Worm (Caenorhabditis elegans): ENCODE results near the gene C17G10.6.

- no peak for TF ChIP-seq nhr-76 (tag; optimal IDR thresholded peaks at IDR 0.05)
- no peak for TF ChIP-seq elt-1 (tag; optimal IDR thresholded peaks at IDR 0.05; ENCODE audit: borderline replicate concordance, insufficient read depth)
- TF ChIP-seq blmp-1 (tag; optimal IDR thresholded peaks at IDR 0.05): no peak
- TF ChIP-seq nhr-28 (tag; optimal IDR thresholded peaks at IDR 0.05): no peak
- TF ChIP-seq lsy-2 (tag; optimal IDR thresholded peaks at IDR 0.05): no peak
- TF ChIP-seq unc-39 (tag; optimal IDR thresholded peaks at IDR 0.05): no peak
- TF ChIP-seq nhr-237 (tag; optimal IDR thresholded peaks at IDR 0.05): no peak
- TF ChIP-seq mab-5 (tag; optimal IDR thresholded peaks at IDR 0.05): no peak
- TF ChIP-seq tbx-8 (GFP tag; optimal IDR thresholded peaks at IDR 0.05): no peak
- TF ChIP-seq unc-62 (GFP tag; optimal IDR thresholded peaks at IDR 0.05): no peak
- no peak for TF ChIP-seq ces-1 (GFP tag; optimal IDR thresholded peaks at IDR 0.05)
- no peak for TF ChIP-seq elt-3 (tag; optimal IDR thresholded peaks at IDR 0.05)
- no peak for TF ChIP-seq bed-3 (GFP tag; optimal IDR thresholded peaks at IDR 0.05)
- TF ChIP-seq lin-13 (tag; optimal IDR thresholded peaks at IDR 0.05): no peak
Measured at ce11 chrII:5604441-5604840, 1.3 kb upstream of the C17G10.6 start.

All from whole organism, mixed stage, embryonic.